Fruit fly (Drosophila melanogaster): ENCODE data around the gene CG12768.

DNA sequence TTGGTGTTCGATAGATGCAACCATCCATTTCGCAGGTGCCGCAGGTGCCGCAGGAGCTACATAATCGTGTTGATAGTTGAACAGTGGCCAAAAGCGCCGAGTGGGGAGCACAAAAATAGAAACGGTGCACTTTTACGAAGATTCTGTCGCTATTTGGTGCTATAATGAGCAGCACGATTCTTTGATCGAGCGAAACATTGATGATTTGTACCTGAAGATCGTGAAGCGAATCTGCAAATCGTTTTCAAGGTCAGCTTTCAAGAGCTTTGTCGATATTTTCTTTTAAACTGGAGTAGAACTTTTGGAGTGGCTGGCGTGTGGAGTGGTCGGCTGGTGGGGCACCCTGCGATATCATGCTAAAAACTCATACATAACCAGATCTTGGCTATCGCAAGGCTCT is 11.8 kb upstream of the CG12768 start, which contains the start of gene CG11131:
- TF ChIP-seq EcR (GFP tag; optimal IDR thresholded peaks at IDR 0.05): no peak
- no peak for TF ChIP-seq CG14655 (GFP tag; optimal IDR thresholded peaks at IDR 0.05)
- TF ChIP-seq gl (tag; optimal IDR thresholded peaks at IDR 0.05): no peak
- no peak for TF ChIP-seq Ets98B (GFP tag; IDR thresholded peaks at IDR 0.05)
- TF ChIP-seq CG15710 (tag; optimal IDR thresholded peaks at IDR 0.05): no peak
- TF ChIP-seq rn (GFP tag; IDR thresholded peaks at IDR 0.05): no peak
- TF ChIP-seq Pif1A (GFP tag; optimal IDR thresholded peaks at IDR 0.05): no peak
- no peak for TF ChIP-seq CG13204 (GFP tag; optimal IDR thresholded peaks at IDR 0.05)
- TF ChIP-seq CG34367 (tag; optimal IDR thresholded peaks at IDR 0.05): no peak
- TF ChIP-seq Snoo (tag; optimal IDR thresholded peaks at IDR 0.05): no peak

All from whole organism, pupa.